Fruit fly (Drosophila melanogaster) whole organism, embryonic: ENCODE results near the gene CG3071.

Source experiments
- Bdp1 ChIP-seq: fragments of 200-800 bp; sonication (Bioruptor generic); optimal IDR thresholded peaks from 3 replicates; lab custom pipeline; 2016; ENCODE audit warnings: missing biosample characterization, missing genetic modification characterization
- BtbVII ChIP-seq: fragments of 200-800 bp; sonication (Bioruptor generic); optimal IDR thresholded peaks from 3 replicates; lab custom pipeline; 2017; ENCODE audit warnings: missing biosample characterization, mild to moderate bottlenecking, missing genetic modification characterization
- CG12391 ChIP-seq: fragments of 200-800 bp; sonication (Bioruptor generic); optimal IDR thresholded peaks from 3 replicates; lab custom pipeline; 2018; ENCODE audit warnings: missing biosample characterization, mild to moderate bottlenecking, missing genetic modification characterization, moderate library complexity
- CG17328 ChIP-seq: fragments of 200-800 bp; sonication (Bioruptor generic); IDR thresholded peaks from 2 replicates; pipeline ENCODE4 v1.3.6; 2022; ENCODE audit warnings: missing biosample characterization, missing genetic modification characterization
- CG18262 ChIP-seq: fragments of 200-800 bp; optimal IDR thresholded peaks from 3 replicates; lab custom pipeline; 2019; ENCODE audit warnings: missing biosample characterization, mild to moderate bottlenecking, missing genetic modification characterization, moderate library complexity
- CG30020 ChIP-seq: fragments of 200-800 bp; optimal IDR thresholded peaks from 2 replicates; lab custom pipeline; 2019; ENCODE audit warnings: missing biosample characterization, mild to moderate bottlenecking, missing genetic modification characterization, moderate library complexity
- CG3065 ChIP-seq: fragments of 200-800 bp; sonication (Bioruptor generic); optimal IDR thresholded peaks from 2 replicates; lab custom pipeline; 2016; ENCODE audit warnings: missing biosample characterization, missing genetic modification characterization
- CG31441 ChIP-seq: fragments of 200-800 bp; sonication (Bioruptor generic); IDR thresholded peaks from 2 replicates; pipeline ENCODE4 v1.3.6; 2022; ENCODE audit warnings: missing biosample characterization, missing genetic modification characterization
- CG4404 ChIP-seq: fragments of 200-800 bp; sonication (Bioruptor generic); IDR thresholded peaks from 2 replicates; pipeline ENCODE4 v1.3.6; 2022; ENCODE audit warnings: missing biosample characterization, missing genetic modification characterization
- CG5245 ChIP-seq: fragments of 200-800 bp; sonication (Bioruptor generic); optimal IDR thresholded peaks from 3 replicates; lab custom pipeline; 2016; ENCODE audit warnings: missing biosample characterization, missing genetic modification characterization
- CG7745 ChIP-seq: fragments of 200-800 bp; sonication (Bioruptor generic); optimal IDR thresholded peaks from 2 replicates; lab custom pipeline; 2018; ENCODE audit warnings: missing biosample characterization, mild to moderate bottlenecking, missing genetic modification characterization, moderate library complexity
- CG8089 ChIP-seq: fragments of 200-800 bp; sonication (Bioruptor generic); optimal IDR thresholded peaks from 3 replicates; lab custom pipeline; 2016; ENCODE audit warnings: missing biosample characterization, missing genetic modification characterization
- CG9727 ChIP-seq: fragments of 200-800 bp; sonication (Bioruptor generic); optimal IDR thresholded peaks from 3 replicates; lab custom pipeline; 2017; ENCODE audit warnings: missing biosample characterization, mild to moderate bottlenecking, missing genetic modification characterization
- CHES-1-like ChIP-seq: fragments of 200-800 bp; sonication (Bioruptor generic); optimal IDR thresholded peaks from 2 replicates; lab custom pipeline; 2016; ENCODE audit warnings: missing biosample characterization, missing genetic modification characterization
- CTCF ChIP-seq: fragments of 200-800 bp; sonication (Bioruptor generic); optimal IDR thresholded peaks from 2 replicates; lab custom pipeline; 2017; ENCODE audit warnings: missing biosample characterization, mild to moderate bottlenecking, missing genetic modification characterization, moderate library complexity
- E2f1 ChIP-seq: fragments of 200-800 bp; sonication (Bioruptor generic); IDR thresholded peaks from 2 replicates; pipeline ENCODE4 v1.3.6; 2022; ENCODE audit warnings: missing biosample characterization, missing genetic modification characterization
- HHEX ChIP-seq: fragments of 200-800 bp; sonication (Bioruptor generic); optimal IDR thresholded peaks from 3 replicates; lab custom pipeline; 2017; ENCODE audit warnings: missing biosample characterization, mild to moderate bottlenecking, missing genetic modification characterization, missing genetic modification reagents
- HLH54F ChIP-seq: fragments of 200-800 bp; sonication (Bioruptor generic); optimal IDR thresholded peaks from 3 replicates; lab custom pipeline; 2016; ENCODE audit warnings: missing biosample characterization, missing genetic modification characterization
- Max ChIP-seq: fragments of 200-800 bp; sonication (Bioruptor generic); optimal IDR thresholded peaks from 2 replicates; lab custom pipeline; 2016; ENCODE audit warnings: missing biosample characterization, mild to moderate bottlenecking, missing genetic modification characterization
- Meics ChIP-seq: fragments of 200-800 bp; sonication (Bioruptor generic); optimal IDR thresholded peaks from 2 replicates; lab custom pipeline; 2017; ENCODE audit warnings: missing biosample characterization, mild to moderate bottlenecking, missing genetic modification characterization
- Mes4 ChIP-seq: fragments of 200-800 bp; sonication (Bioruptor generic); optimal IDR thresholded peaks from 2 replicates; lab custom pipeline; 2016; ENCODE audit warnings: missing biosample characterization, missing genetic modification characterization
- Neu2 ChIP-seq: fragments of 200-800 bp; sonication (Bioruptor generic); optimal IDR thresholded peaks from 3 replicates; lab custom pipeline; 2016; ENCODE audit warnings: missing biosample characterization, missing genetic modification characterization, borderline replicate concordance
- Rx ChIP-seq: fragments of 200-800 bp; sonication (Bioruptor generic); IDR thresholded peaks from 2 replicates; pipeline ENCODE4 v1.3.6; 2022; ENCODE audit warnings: missing biosample characterization, missing genetic modification characterization
- Vsx1 ChIP-seq: fragments of 200-800 bp; sonication (Bioruptor generic); optimal IDR thresholded peaks from 2 replicates; lab custom pipeline; 2017; ENCODE audit warnings: missing biosample characterization, mild to moderate bottlenecking, missing genetic modification characterization, missing genetic modification reagents
- amos ChIP-seq: fragments of 200-800 bp; sonication (Bioruptor generic); IDR thresholded peaks from 2 replicates; pipeline ENCODE4 v1.3.6; 2022; ENCODE audit warnings: missing biosample characterization, missing genetic modification characterization; ENCODE audit not compliant: partially characterized antibody
- aop ChIP-seq: fragments of 200-800 bp; sonication (Bioruptor generic); IDR thresholded peaks from 2 replicates; pipeline ENCODE4 v1.3.6; 2022; ENCODE audit warnings: missing biosample characterization, missing genetic modification characterization
- ap ChIP-seq: fragments of 200-800 bp; sonication (Bioruptor generic); IDR thresholded peaks from 2 replicates; pipeline ENCODE4 v1.3.6; 2022; ENCODE audit warnings: missing biosample characterization, missing genetic modification characterization
- cato ChIP-seq: fragments of 200-800 bp; sonication (Bioruptor generic); optimal IDR thresholded peaks from 2 replicates; lab custom pipeline; 2016; ENCODE audit warnings: missing biosample characterization, missing genetic modification characterization, borderline replicate concordance
- dpn ChIP-seq, 2 experiments: fragments of 200-800 bp; sonication (Bioruptor generic); optimal IDR thresholded peaks; 3 replicates each; lab custom pipeline; 2016; ENCODE audit warnings: missing biosample characterization in 2 of 2, missing genetic modification characterization in 2 of 2
- fd64A ChIP-seq: fragments of 200-800 bp; sonication (Bioruptor generic); optimal IDR thresholded peaks from 3 replicates; lab custom pipeline; 2018; ENCODE audit warnings: missing biosample characterization, mild to moderate bottlenecking, missing genetic modification characterization
- ftz-f1 ChIP-seq: fragments of 200-800 bp; sonication (Bioruptor generic); optimal IDR thresholded peaks from 2 replicates; lab custom pipeline; 2016; ENCODE audit warnings: missing biosample characterization, missing genetic modification characterization
- kah ChIP-seq: fragments of 200-800 bp; sonication (Bioruptor generic); optimal IDR thresholded peaks from 2 replicates; lab custom pipeline; 2018; ENCODE audit warnings: missing biosample characterization, mild to moderate bottlenecking, missing genetic modification characterization
- lab ChIP-seq: fragments of 200-800 bp; sonication (Bioruptor generic); optimal IDR thresholded peaks from 3 replicates; lab custom pipeline; 2017; ENCODE audit warnings: missing biosample characterization, missing genetic modification characterization, mild to moderate bottlenecking, moderate library complexity, missing genetic modification reagents
- mld ChIP-seq: fragments of 200-800 bp; sonication (Bioruptor generic); IDR thresholded peaks from 3 replicates; pipeline ENCODE4 v1.3.6; 2022; ENCODE audit warnings: missing biosample characterization, missing genetic modification characterization; ENCODE audit not compliant: partially characterized antibody
- nom ChIP-seq: fragments of 200-800 bp; sonication (Bioruptor generic); optimal IDR thresholded peaks from 2 replicates; lab custom pipeline; 2017; ENCODE audit warnings: missing biosample characterization, missing genetic modification characterization, mild to moderate bottlenecking, moderate library complexity, missing genetic modification reagents
- p53 ChIP-seq: fragments of 200-800 bp; sonication (Bioruptor generic); optimal IDR thresholded peaks from 2 replicates; lab custom pipeline; 2016; ENCODE audit warnings: missing biosample characterization, missing genetic modification characterization
- psq ChIP-seq: fragments of 200-800 bp; sonication (Bioruptor generic); optimal IDR thresholded peaks from 2 replicates; lab custom pipeline; 2017; ENCODE audit warnings: missing biosample characterization, missing genetic modification characterization
- ranshi ChIP-seq: fragments of 200-800 bp; sonication (Bioruptor generic); IDR thresholded peaks from 2 replicates; pipeline ENCODE4 v1.3.6; 2022; ENCODE audit warnings: missing biosample characterization, missing genetic modification characterization
- ro ChIP-seq: fragments of 200-800 bp; sonication (Bioruptor generic); IDR thresholded peaks from 2 replicates; pipeline ENCODE4 v1.3.6; 2022; ENCODE audit warnings: missing biosample characterization, missing genetic modification characterization
- sens-2 ChIP-seq: fragments of 200-800 bp; sonication (Bioruptor generic); IDR thresholded peaks from 2 replicates; pipeline ENCODE4 v1.3.6; 2022; ENCODE audit warnings: missing biosample characterization, missing genetic modification characterization
- seq ChIP-seq: fragments of 200-800 bp; sonication (Bioruptor generic); IDR thresholded peaks from 2 replicates; pipeline ENCODE4 v1.3.6; 2022; ENCODE audit warnings: missing biosample characterization, missing genetic modification characterization
- slbo ChIP-seq: fragments of 200-800 bp; sonication (Bioruptor generic); IDR thresholded peaks from 2 replicates; pipeline ENCODE4 v1.3.6; 2022; ENCODE audit warnings: missing biosample characterization, missing genetic modification characterization
- sna ChIP-seq: fragments of 200-800 bp; sonication (Bioruptor generic); IDR thresholded peaks from 2 replicates; pipeline ENCODE4 v1.3.6; 2022; ENCODE audit warnings: missing biosample characterization, missing genetic modification characterization; ENCODE audit not compliant: partially characterized antibody
- so ChIP-seq: fragments of 200-800 bp; sonication (Bioruptor generic); IDR thresholded peaks from 3 replicates; pipeline ENCODE4 v1.3.6; 2022; ENCODE audit warnings: missing biosample characterization, missing genetic modification characterization
- stc ChIP-seq: fragments of 200-800 bp; sonication (Bioruptor generic); IDR thresholded peaks from 2 replicates; pipeline ENCODE4 v1.3.6; 2022; ENCODE audit warnings: missing biosample characterization, missing genetic modification characterization
- tin ChIP-seq: fragments of 200-800 bp; sonication (Bioruptor generic); optimal IDR thresholded peaks from 3 replicates; lab custom pipeline; 2016; ENCODE audit warnings: missing biosample characterization, missing genetic modification characterization
- toy ChIP-seq: fragments of 200-800 bp; sonication (Bioruptor generic); IDR thresholded peaks from 2 replicates; pipeline ENCODE4 v1.3.6; 2022; ENCODE audit warnings: missing biosample characterization, missing genetic modification characterization
- unc-4 ChIP-seq: fragments of 200-800 bp; sonication (Bioruptor generic); IDR thresholded peaks from 2 replicates; pipeline ENCODE4 v1.3.6; 2022; ENCODE audit warnings: missing biosample characterization, missing genetic modification characterization; ENCODE audit not compliant: partially characterized antibody
- unpg ChIP-seq: fragments of 200-800 bp; sonication (Bioruptor generic); optimal IDR thresholded peaks from 3 replicates; lab custom pipeline; 2018; ENCODE audit warnings: missing biosample characterization, mild to moderate bottlenecking, missing genetic modification characterization, moderate library complexity
- zfh2 ChIP-seq: fragments of 200-800 bp; sonication (Bioruptor generic); optimal IDR thresholded peaks from 2 replicates; lab custom pipeline; 2016; ENCODE audit warnings: missing biosample characterization, missing genetic modification characterization

Gene CG3071

dm6 chrX:2297428-2298200 lies 35.0 kb downstream of the CG3071 start (continued):
- TF ChIP-seq sna (GFP tag; lab: Robert Waterston, UW) (no peak), CG8089 (GFP tag; lab: Kevin White, UChicago) (peak; percentile 99), dpn (GFP tag; optimal IDR thresholded peaks at IDR 0.05; lab: Kevin White, UChicago) (peak; percentile 99 to 100), Neu2 (GFP tag; lab: Kevin White, UChicago) (peak; percentile 86), Meics (peak; percentile 97), fd64A (GFP tag; lab: Kevin White, UChicago) (peak; percentile 99), CG3065 (GFP tag; lab: Kevin White, UChicago) (peak; percentile 97), aop (GFP tag; lab: Robert Waterston, UW) (peak; percentile 96), tin (peak; percentile 99), ap (GFP tag; lab: Robert Waterston, UW) (peak; percentile 98), toy (peak; percentile 93), E2f1 (peak; percentile 98), cato (GFP tag; lab: Kevin White, UChicago) (peak; percentile 98), CG18262 (tag; lab: Kevin White, UChicago) (peak; percentile 98), unc-4 (GFP tag; lab: Robert Waterston, UW) (no peak), CG17328 (GFP tag; lab: Robert Waterston, UW) (peak; percentile 99), CG9727 (GFP tag; lab: Kevin White, UChicago) (peak; percentile 96), unpg (GFP tag; lab: Kevin White, UChicago) (peak; percentile 99), zfh2 (GFP tag; lab: Kevin White, UChicago) (peak; percentile 98), CG12391 (tag; lab: Kevin White, UChicago) (peak; percentile 98), ranshi (GFP tag; lab: Robert Waterston, UW) (peak; percentile 99), CG4404 (peak; percentile 97), Max (GFP tag; lab: Kevin White, UChicago) (peak; percentile 98), ftz-f1 (GFP tag; lab: Kevin White, UChicago) (peak; percentile 95), HHEX (GFP tag; lab: Kevin White, UChicago) (peak; percentile 98), seq (peak; percentile 99), Rx (GFP tag; lab: Robert Waterston, UW) (peak; percentile 98), so (peak; percentile 98), slbo (GFP tag; lab: Robert Waterston, UW) (peak; percentile 99), CG31441 (GFP tag; lab: Robert Waterston, UW) (peak; percentile 98), sens-2 (GFP tag; lab: Robert Waterston, UW) (peak; percentile 98), ro (GFP tag; lab: Robert Waterston, UW) (peak; percentile 95), kah (peak; percentile 95), Bdp1 (GFP tag; lab: Kevin White, UChicago) (peak; percentile 94), lab (GFP tag; lab: Kevin White, UChicago) (peak; percentile 99), CHES-1-like (peak; percentile 99), psq (GFP tag; lab: Kevin White, UChicago) (peak; percentile 90), BtbVII (GFP tag; lab: Kevin White, UChicago) (peak; percentile 98), p53 (GFP tag; lab: Kevin White, UChicago) (peak; percentile 98), stc (GFP tag; lab: Robert Waterston, UW) (peak; percentile 98), CG7745 (tag; lab: Kevin White, UChicago) (peak; percentile 65), nom (GFP tag; lab: Kevin White, UChicago) (peak; percentile 74), amos (GFP tag; lab: Robert Waterston, UW) (no peak), CTCF (GFP tag; lab: Kevin White, UChicago) (peak; percentile 76), CG5245 (GFP tag; lab: Kevin White, UChicago) (peak; percentile 99), CG30020 (tag; lab: Kevin White, UChicago) (peak; percentile 76), mld (GFP tag; lab: Robert Waterston, UW) (no peak), HLH54F (peak; percentile 98), Mes4 (GFP tag; lab: Kevin White, UChicago) (peak; percentile 98), Vsx1 (GFP tag; lab: Kevin White, UChicago) (peak; percentile 94)
